Fruit fly (Drosophila melanogaster) whole organism, pupa: ENCODE measurements around the gene CG17687.

Source experiments
- CG13204 ChIP-seq: fragments of 200-800 bp; sonication (Bioruptor generic); optimal IDR thresholded peaks from 2 replicates; lab custom pipeline; 2018; ENCODE audit warnings: missing biosample characterization, mild to moderate bottlenecking, missing genetic modification characterization, moderate library complexity
- CG8301 ChIP-seq: fragments of 200-800 bp; sonication (Bioruptor generic); optimal IDR thresholded peaks from 2 replicates; lab custom pipeline; 2018; ENCODE audit warnings: missing biosample characterization, mild to moderate bottlenecking, missing genetic modification characterization

- TF ChIP-seq CG8301 (tag; lab: Kevin White, UChicago) (no peak), CG13204 (GFP tag; lab: Kevin White, UChicago) (no peak)
Measured at dm6 chr3L:13312250-13312649, 36.6 kb upstream of the CG17687 start.
